Worm (Caenorhabditis elegans): ENCODE data around the gene F02E11.2.
"Not testable (repeated sequence)": the region's sequence is repeated elsewhere in the genome, so short reads cannot be mapped to it uniquely, and the experiment has no call there.

F02E11.2 gene

DNA sequence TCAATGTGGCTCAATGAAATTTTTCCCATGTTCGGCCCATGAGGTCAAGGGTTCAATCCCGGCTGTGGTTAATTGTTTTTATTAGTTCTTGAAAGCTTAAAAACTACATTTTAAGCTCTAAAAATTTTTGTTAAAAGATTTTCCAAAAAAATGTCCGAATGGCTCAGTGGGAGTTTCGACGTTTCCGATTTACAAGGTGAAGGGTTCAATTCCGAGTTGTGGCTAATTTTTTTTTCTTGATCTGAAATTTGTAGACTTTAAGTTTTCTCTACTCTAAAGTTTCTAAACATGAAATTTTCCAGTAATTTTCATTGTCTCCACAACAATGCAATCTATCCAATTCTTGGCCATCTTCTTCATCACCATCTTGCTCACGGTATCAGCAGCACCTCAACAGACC, at the start of gene F02E11.2:
TSS of gene F02E11.2 (plus strand) at position 301 of the 400 bp plus-strand sequence.
- TF ChIP-seq cog-1 (tag; optimal IDR thresholded peaks at IDR 0.05) (no peak), T22C8.4 (GFP tag; IDR thresholded peaks at IDR 0.05) (no peak), ref-1 (GFP tag; conservative IDR thresholded peaks at IDR 0.05) (no peak), med-1 (GFP tag; optimal IDR thresholded peaks at IDR 0.05; ENCODE audit: insufficient read depth) (no peak), ztf-23 (GFP tag; IDR thresholded peaks at IDR 0.05) (no peak), tab-1 (GFP tag; IDR thresholded peaks at IDR 0.05) (no peak), klf-2 (GFP tag; conservative IDR thresholded peaks at IDR 0.05) (no peak), flt-1 (GFP tag; IDR thresholded peaks at IDR 0.05) (no peak), ztf-29 (GFP tag; IDR thresholded peaks at IDR 0.05) (no peak)

DNA sequence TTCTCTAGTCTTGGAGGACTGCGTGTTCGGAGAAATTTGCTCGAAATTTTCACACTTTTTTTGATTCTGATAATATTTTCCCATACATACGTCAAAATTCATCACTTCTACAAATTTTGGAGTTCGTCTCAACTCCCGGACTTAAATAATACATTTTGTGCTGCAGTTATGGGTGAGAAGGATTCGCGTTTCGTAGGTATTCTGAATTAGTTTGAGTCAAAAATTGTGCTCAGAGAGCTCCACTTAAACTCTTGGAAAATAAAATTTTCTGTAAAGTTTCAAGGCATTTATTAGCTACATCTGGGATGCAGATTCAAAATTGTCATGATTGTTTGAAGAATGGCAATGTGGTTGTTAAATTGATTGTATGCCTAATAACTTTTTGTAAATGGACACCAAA, 48.7 kb upstream of the F02E11.2 start, which contains the start of gene ZC239.4:
TSS of gene ZC239.4 (plus strand) at position 301 of the 400 bp plus-strand sequence.
- TF ChIP-seq ztf-29 (GFP tag; IDR thresholded peaks at IDR 0.05), result no peak
- no peak for TF ChIP-seq flt-1 (GFP tag; IDR thresholded peaks at IDR 0.05)
- no peak for TF ChIP-seq klf-2 (GFP tag; conservative IDR thresholded peaks at IDR 0.05)

DNA sequence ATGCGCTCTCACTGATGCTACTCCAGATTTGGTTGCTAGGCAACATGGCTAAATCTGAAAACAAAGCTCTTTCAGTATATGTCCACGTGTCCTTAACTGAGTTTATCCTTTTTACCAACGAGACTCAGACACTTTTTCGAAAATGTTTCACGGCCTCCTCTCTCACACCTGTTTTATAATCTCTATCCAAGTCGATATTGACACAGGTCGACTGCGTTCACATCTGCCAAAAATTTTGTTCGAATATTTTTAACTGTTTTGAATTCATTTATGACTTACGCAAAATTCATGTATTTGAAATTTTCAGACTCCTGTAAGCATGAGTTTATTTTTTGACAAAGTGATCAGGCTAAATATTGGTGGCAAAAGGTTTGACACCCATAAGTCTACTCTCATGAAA, 46.8 kb upstream of the F02E11.2 start, which contains the start of gene ZC239.3:
TSS of gene ZC239.3 (plus strand) at position 301 of the 400 bp plus-strand sequence.
- not testable (repeated sequence) for TF ChIP-seq ztf-29, ztf-23, flt-1 (GFP tag; IDR thresholded peaks at IDR 0.05)

DNA sequence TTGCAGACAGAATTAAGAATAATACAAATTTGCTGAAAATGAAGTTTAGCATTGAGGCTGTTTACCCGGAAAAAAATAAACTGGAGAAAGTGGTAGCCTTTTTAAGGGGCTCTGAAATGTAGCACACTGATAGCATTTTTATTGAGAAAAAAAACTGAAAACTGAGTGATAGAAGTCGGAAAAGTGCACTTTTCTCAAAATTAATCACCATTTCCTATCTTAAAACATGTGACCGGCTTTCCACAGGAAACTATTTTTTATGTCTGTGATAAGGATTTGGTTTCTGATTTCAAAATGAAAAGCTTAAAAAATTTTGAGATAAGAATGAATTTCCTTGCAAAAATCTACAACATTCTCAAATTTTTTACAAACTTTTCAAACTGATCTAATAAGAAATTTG, 41.9 kb upstream of the F02E11.2 start, which contains the start of gene ZC239.22:
TSS of gene ZC239.22 (minus strand) at position 101 of the 400 bp plus-strand sequence.
- TF ChIP-seq flt-1 (GFP tag; IDR thresholded peaks at IDR 0.05), result no peak
- TF ChIP-seq klf-2 (GFP tag; conservative IDR thresholded peaks at IDR 0.05), result no peak
- TF ChIP-seq ztf-23 (GFP tag; IDR thresholded peaks at IDR 0.05), result no peak
- TF ChIP-seq ztf-29 (GFP tag; IDR thresholded peaks at IDR 0.05), result no peak
- no peak for TF ChIP-seq T22C8.4 (GFP tag; IDR thresholded peaks at IDR 0.05)
- TF ChIP-seq tab-1 (GFP tag; IDR thresholded peaks at IDR 0.05), result no peak
- TF ChIP-seq cog-1 (tag; optimal IDR thresholded peaks at IDR 0.05), result no peak
- no peak for TF ChIP-seq med-1 (GFP tag; optimal IDR thresholded peaks at IDR 0.05; ENCODE audit: insufficient read depth)
- no peak for TF ChIP-seq ref-1 (GFP tag; conservative IDR thresholded peaks at IDR 0.05)

DNA sequence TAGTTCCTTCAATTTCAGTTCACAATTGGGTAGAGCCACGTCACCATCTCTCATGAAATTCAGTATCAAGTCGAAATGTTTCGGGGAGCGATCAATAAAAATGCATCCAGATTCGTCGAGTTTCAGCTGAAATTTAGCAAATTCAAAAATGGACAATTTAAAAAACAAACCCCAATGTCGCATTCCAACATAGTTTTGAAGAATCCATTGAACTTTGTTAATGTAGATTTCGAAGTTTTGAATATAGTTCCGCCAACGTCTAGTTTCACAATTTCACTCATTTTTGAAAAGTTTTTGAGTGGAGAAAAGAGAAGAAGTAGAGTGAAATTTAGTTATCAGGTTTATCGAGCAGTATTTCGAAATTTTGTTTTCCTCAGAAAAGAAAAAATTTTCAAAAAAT, 40.9 kb upstream of the F02E11.2 start, which contains the start of gene ZC239.14:
TSS of gene ZC239.14 (minus strand) at position 305 of the 400 bp plus-strand sequence.
- TF ChIP-seq klf-2 (GFP tag; conservative IDR thresholded peaks at IDR 0.05) (no peak), tab-1 (GFP tag; IDR thresholded peaks at IDR 0.05) (no peak), ref-1 (GFP tag; conservative IDR thresholded peaks at IDR 0.05) (no peak), ztf-23 (GFP tag; IDR thresholded peaks at IDR 0.05) (no peak), T22C8.4 (GFP tag; IDR thresholded peaks at IDR 0.05) (no peak), ztf-29 (GFP tag; IDR thresholded peaks at IDR 0.05) (no peak), flt-1 (GFP tag; IDR thresholded peaks at IDR 0.05) (no peak), med-1 (GFP tag; optimal IDR thresholded peaks at IDR 0.05; ENCODE audit: insufficient read depth) (no peak), cog-1 (tag; optimal IDR thresholded peaks at IDR 0.05) (no peak)

DNA sequence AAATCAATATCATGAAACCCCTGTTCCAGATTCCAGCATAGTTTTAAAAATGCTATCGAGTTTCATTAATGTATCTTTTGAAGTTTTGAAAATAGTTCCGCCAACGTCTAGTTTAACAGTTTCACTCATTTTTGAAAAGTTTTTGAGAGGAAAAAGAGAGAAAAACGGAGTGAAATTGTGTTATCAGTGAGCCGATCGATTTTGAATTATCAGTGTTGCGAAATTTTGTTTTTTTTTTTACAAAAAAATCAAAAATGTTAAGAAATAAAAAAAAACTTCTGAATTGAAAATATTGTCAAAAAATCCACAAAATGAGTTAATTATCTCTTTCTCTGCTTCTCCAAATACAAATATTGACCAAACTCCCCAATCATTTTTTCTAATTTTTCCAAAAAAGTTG, 39.9 kb upstream of the F02E11.2 start, which contains the start of gene ZC239.13:
TSS of gene ZC239.13 (minus strand) at position 154 of the 400 bp plus-strand sequence.
- TF ChIP-seq med-1 (GFP tag; optimal IDR thresholded peaks at IDR 0.05; ENCODE audit: insufficient read depth) (no peak), ztf-29 (GFP tag; IDR thresholded peaks at IDR 0.05) (no peak), flt-1 (GFP tag; IDR thresholded peaks at IDR 0.05) (no peak), ref-1 (GFP tag; conservative IDR thresholded peaks at IDR 0.05) (no peak), cog-1 (tag; optimal IDR thresholded peaks at IDR 0.05) (no peak), klf-2 (GFP tag; conservative IDR thresholded peaks at IDR 0.05) (no peak), tab-1 (GFP tag; IDR thresholded peaks at IDR 0.05) (no peak), T22C8.4 (GFP tag; IDR thresholded peaks at IDR 0.05) (no peak), ztf-23 (GFP tag; IDR thresholded peaks at IDR 0.05) (no peak)

DNA sequence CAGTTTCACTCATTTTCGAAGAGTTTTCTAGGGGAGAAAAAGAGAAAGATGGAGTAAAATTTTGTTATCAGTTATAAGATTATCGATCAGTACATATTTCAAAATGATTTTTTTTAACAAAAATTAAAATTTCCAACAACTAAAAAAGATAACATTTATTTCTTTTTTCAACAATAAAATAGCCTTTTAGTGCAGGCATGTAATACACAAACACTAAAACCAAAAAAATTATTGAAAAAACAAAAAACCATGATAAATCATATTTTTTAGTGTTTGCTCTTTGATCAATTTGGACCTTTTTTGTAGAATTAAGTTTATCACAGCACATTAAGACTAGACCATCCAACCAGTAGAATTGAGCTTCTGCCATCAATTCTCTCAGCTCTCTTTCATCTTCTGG, 38.0 kb upstream of the F02E11.2 start, which contains the start of gene ZC239.15:
TSS of gene ZC239.15 (minus strand) at position 101 of the 400 bp plus-strand sequence.
- TF ChIP-seq cog-1 (tag; optimal IDR thresholded peaks at IDR 0.05) (no peak), tab-1 (GFP tag; IDR thresholded peaks at IDR 0.05) (no peak), med-1 (GFP tag; optimal IDR thresholded peaks at IDR 0.05; ENCODE audit: insufficient read depth) (no peak), klf-2 (GFP tag; conservative IDR thresholded peaks at IDR 0.05) (no peak), flt-1 (GFP tag; IDR thresholded peaks at IDR 0.05) (no peak), ztf-29 (GFP tag; IDR thresholded peaks at IDR 0.05) (no peak)

DNA sequence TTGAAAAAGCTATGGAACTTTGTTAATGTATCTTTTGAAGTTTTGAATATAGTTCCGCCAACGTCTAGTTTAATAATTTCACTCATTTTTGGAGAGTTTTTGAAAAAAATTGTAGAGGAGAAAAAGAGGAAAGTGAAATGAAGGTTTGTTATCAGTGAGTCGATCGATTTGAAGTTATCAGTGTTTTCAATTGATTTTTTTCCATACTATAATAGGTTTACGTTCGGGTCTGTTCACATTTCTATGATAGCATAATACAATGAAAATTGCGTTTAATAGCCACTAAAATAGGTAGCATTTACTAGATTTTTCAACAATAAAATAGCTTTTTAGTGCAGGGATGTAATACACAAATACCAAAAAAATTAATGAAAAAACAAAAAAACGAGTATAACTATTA, 37.4 kb upstream of the F02E11.2 start, which contains the start of gene ZC239.16:
TSS of gene ZC239.16 (minus strand) at position 120 of the 400 bp plus-strand sequence.
- no peak for TF ChIP-seq tab-1 (GFP tag; IDR thresholded peaks at IDR 0.05)
- TF ChIP-seq ztf-23 (GFP tag; IDR thresholded peaks at IDR 0.05), result no peak
- TF ChIP-seq flt-1 (GFP tag; IDR thresholded peaks at IDR 0.05), result no peak
- no peak for TF ChIP-seq med-1 (GFP tag; optimal IDR thresholded peaks at IDR 0.05; ENCODE audit: insufficient read depth)
- TF ChIP-seq cog-1 (tag; optimal IDR thresholded peaks at IDR 0.05), result no peak
- no peak for TF ChIP-seq klf-2 (GFP tag; conservative IDR thresholded peaks at IDR 0.05)
- no peak for TF ChIP-seq T22C8.4 (GFP tag; IDR thresholded peaks at IDR 0.05)
- no peak for TF ChIP-seq ztf-29 (GFP tag; IDR thresholded peaks at IDR 0.05)
- no peak for TF ChIP-seq ref-1 (GFP tag; conservative IDR thresholded peaks at IDR 0.05)

DNA sequence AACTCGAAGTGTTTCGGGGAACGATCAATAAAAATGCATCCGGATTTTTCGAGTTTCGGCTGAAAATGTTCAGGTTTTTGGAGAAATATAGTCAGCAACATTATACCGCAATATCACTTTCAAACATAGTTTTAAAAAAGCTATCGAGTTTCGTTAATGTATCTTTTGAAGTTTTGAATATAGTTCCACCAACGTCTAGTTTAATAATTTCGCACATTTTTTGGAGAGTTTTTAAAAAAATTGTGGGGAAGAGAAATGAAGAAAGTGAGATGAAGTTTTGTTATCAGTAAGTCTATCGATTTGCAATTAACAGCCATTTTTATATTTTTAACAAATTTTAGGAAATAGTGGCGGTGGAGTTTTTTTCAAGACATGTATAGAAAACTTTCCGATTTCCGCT, 36.8 kb upstream of the F02E11.2 start, which contains the start of gene ZC239.17:
TSS of gene ZC239.17 (minus strand) at position 101 of the 400 bp plus-strand sequence.
- TF ChIP-seq ztf-29 (GFP tag; IDR thresholded peaks at IDR 0.05) (no peak), ztf-23 (GFP tag; IDR thresholded peaks at IDR 0.05) (no peak), klf-2 (GFP tag; conservative IDR thresholded peaks at IDR 0.05) (no peak), med-1 (GFP tag; optimal IDR thresholded peaks at IDR 0.05; ENCODE audit: insufficient read depth) (no peak), ref-1 (GFP tag; conservative IDR thresholded peaks at IDR 0.05) (no peak), T22C8.4 (GFP tag; IDR thresholded peaks at IDR 0.05) (no peak), tab-1 (GFP tag; IDR thresholded peaks at IDR 0.05) (no peak), cog-1 (tag; optimal IDR thresholded peaks at IDR 0.05) (no peak), flt-1 (GFP tag; IDR thresholded peaks at IDR 0.05) (no peak)

DNA sequence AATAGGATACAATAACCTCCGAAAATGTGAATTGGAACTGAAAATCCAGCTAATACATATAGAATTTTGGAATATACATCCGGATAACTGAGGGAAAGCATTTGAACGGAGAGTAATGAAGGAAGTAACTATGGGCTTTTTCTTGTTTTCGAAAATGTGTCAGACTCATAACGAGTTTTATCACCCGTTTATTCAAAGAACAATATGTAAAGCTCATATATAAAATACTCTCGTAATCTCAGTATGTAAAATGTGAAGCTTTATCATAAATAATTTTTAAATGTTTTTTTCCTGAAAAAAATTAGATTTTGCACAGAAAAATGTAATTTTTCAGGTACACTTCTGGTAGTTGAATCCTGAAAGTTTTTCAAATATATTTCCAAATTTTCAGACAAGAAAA, 32.2 kb upstream of the F02E11.2 start, which contains the start of gene srh-297:
TSS of gene srh-297 (minus strand) at position 101 of the 400 bp plus-strand sequence.
- no peak for TF ChIP-seq ztf-29 (GFP tag; IDR thresholded peaks at IDR 0.05)
